Fruit fly (Drosophila melanogaster): ENCODE data around the gene mask.
A peak's percentile ranks its signal among the peaks of the same experiment; 100 is the strongest.

dm6 chr3R:24272232-24272631 lies 41.9 kb downstream of the mask start:
- TF ChIP-seq Clk (GFP tag; optimal IDR thresholded peaks at IDR 0.05): no peak
- no peak for TF ChIP-seq Mnt (GFP tag; optimal IDR thresholded peaks at IDR 0.05)
- no peak for TF ChIP-seq toe (GFP tag; optimal IDR thresholded peaks at IDR 0.05)
- no peak for TF ChIP-seq CG12768 (GFP tag; optimal IDR thresholded peaks at IDR 0.05)
- no peak for TF ChIP-seq CG7101 (tag; optimal IDR thresholded peaks at IDR 0.05)
- no peak for TF ChIP-seq pad (GFP tag; optimal IDR thresholded peaks at IDR 0.05)
- TF ChIP-seq Hr96 (GFP tag; optimal IDR thresholded peaks at IDR 0.05): no peak
- TF ChIP-seq kay (GFP tag; ENCODE audit: borderline replicate concordance): no peak
- TF ChIP-seq Crg-1 (GFP tag; optimal IDR thresholded peaks at IDR 0.05): no peak
- peak; percentile 64 for TF ChIP-seq tj (GFP tag; optimal IDR thresholded peaks at IDR 0.05)
- no peak for TF ChIP-seq ovo (GFP tag; optimal IDR thresholded peaks at IDR 0.05)
- TF ChIP-seq CG7045 (GFP tag; optimal IDR thresholded peaks at IDR 0.05): no peak

Measured in whole organism, adult.